Worm (Caenorhabditis elegans) whole organism, L1 larva: ENCODE results near the gene K04A8.19.

Source experiments
- C16A3.4 ChIP-seq: fragments of 150-350 bp; optimal IDR thresholded peaks from 2 replicates; lab custom pipeline; 2014; ENCODE audit warnings: missing biosample characterization, missing genetic modification characterization
- Y116A8C.19 ChIP-seq: sonication (generic microtip); optimal IDR thresholded peaks from 2 replicates; lab custom pipeline; 2016; ENCODE audit warnings: missing compliant biosample characterization, missing genetic modification characterization, borderline replicate concordance
- alr-1 ChIP-seq: fragments of 200-800 bp; sonication (Bioruptor generic); optimal IDR thresholded peaks from 2 replicates; lab custom pipeline; 2018; ENCODE audit warnings: borderline replicate concordance, mild to moderate bottlenecking, missing genetic modification characterization, missing compliant biosample characterization
- blmp-1 ChIP-seq: fragments of 150-350 bp; optimal IDR thresholded peaks from 2 replicates; lab custom pipeline; 2014; ENCODE audit warnings: missing biosample characterization, missing genetic modification characterization
- ceh-88 ChIP-seq: fragments of 200-800 bp; sonication (Bioruptor generic); IDR thresholded peaks from 2 replicates; pipeline ENCODE4 v1.3.6; 2022; ENCODE audit warnings: missing genetic modification characterization, missing compliant biosample characterization
- ceh-90 ChIP-seq: sonication (generic microtip); optimal IDR thresholded peaks from 2 replicates; lab custom pipeline; 2016; ENCODE audit warnings: missing genetic modification characterization, missing compliant biosample characterization
- dpl-1 ChIP-seq, 3 experiments: fragments of 150-350 bp in 2 of 3; sonication (generic microtip) in 1 of 3; optimal IDR thresholded peaks; 2 replicates each; lab custom pipeline; 2014 to 2017; ENCODE audit warnings: missing biosample characterization in 3 of 3, missing genetic modification characterization in 3 of 3, missing genetic modification reagents in 3 of 3
- efl-1 ChIP-seq, 4 experiments: fragments of 150-350 bp; optimal IDR thresholded peaks in 3 of 4; peaks in 1 of 4; 1 replicate in 1 of 4; 2 replicates in 3 of 4; lab custom pipeline; 2014; ENCODE audit warnings: missing biosample characterization in 2 of 4, missing genetic modification characterization in 2 of 4, missing genetic modification reagents in 2 of 4
- efl-3 ChIP-seq: fragments of 200-800 bp; sonication (Bioruptor generic); optimal IDR thresholded peaks from 2 replicates; lab custom pipeline; 2018; ENCODE audit warnings: mild to moderate bottlenecking, missing genetic modification characterization, missing compliant biosample characterization
- egl-27 ChIP-seq, 2 experiments: fragments of 150-350 bp in 1 of 2; sonication (generic microtip); optimal IDR thresholded peaks; 3 replicates each; lab custom pipeline; 2017 to 2018; ENCODE audit warnings: missing biosample characterization in 2 of 2, missing genetic modification characterization in 2 of 2, missing genetic modification reagents in 2 of 2
- fkh-10 ChIP-seq: sonication (generic microtip); optimal IDR thresholded peaks from 2 replicates; lab custom pipeline; 2017; ENCODE audit warnings: missing biosample characterization, missing genetic modification reagents, missing genetic modification characterization
- fkh-8 ChIP-seq: sonication (generic microtip); optimal IDR thresholded peaks from 2 replicates; lab custom pipeline; 2016; ENCODE audit warnings: mild to moderate bottlenecking, missing genetic modification characterization, missing compliant biosample characterization
- fos-1 ChIP-seq: fragments of 150-350 bp; optimal IDR thresholded peaks from 2 replicates; lab custom pipeline; 2014; ENCODE audit warnings: missing biosample characterization, missing genetic modification characterization
- hlh-4 ChIP-seq: sonication (generic microtip); optimal IDR thresholded peaks from 2 replicates; lab custom pipeline; 2016; ENCODE audit warnings: mild to moderate bottlenecking, missing genetic modification characterization, missing compliant biosample characterization
- isw-1 ChIP-seq: fragments of 200-800 bp; sonication (Bioruptor generic); IDR thresholded peaks from 2 replicates; pipeline ENCODE4 v1.3.6; 2022; ENCODE audit warnings: missing genetic modification characterization, missing compliant biosample characterization
- jun-1 ChIP-seq: fragments of 150-350 bp; optimal IDR thresholded peaks from 2 replicates; lab custom pipeline; 2014; ENCODE audit warnings: missing biosample characterization, missing genetic modification reagents, missing genetic modification characterization
- lin-14 ChIP-seq: fragments of 200-800 bp; sonication (Bioruptor generic); optimal IDR thresholded peaks from 2 replicates; lab custom pipeline; 2018; ENCODE audit warnings: mild to moderate bottlenecking, missing genetic modification characterization, moderate library complexity, missing compliant biosample characterization
- lin-15B ChIP-seq: fragments of 150-350 bp; sonication (generic microtip); optimal IDR thresholded peaks from 3 replicates; lab custom pipeline; 2014; ENCODE audit warnings: missing biosample characterization, missing genetic modification characterization
- lin-35 ChIP-seq, 2 experiments: fragments of 150-350 bp; optimal IDR thresholded peaks; 2 replicates each; lab custom pipeline; 2014; ENCODE audit warnings: missing biosample characterization in 2 of 2, missing genetic modification characterization in 2 of 2, missing genetic modification reagents in 2 of 2
- lin-39 ChIP-seq: fragments of 150-350 bp; optimal IDR thresholded peaks from 2 replicates; lab custom pipeline; 2014; ENCODE audit warnings: missing biosample characterization, missing genetic modification reagents, missing genetic modification characterization
- mdl-1 ChIP-seq, 2 experiments: fragments of 150-350 bp; optimal IDR thresholded peaks; 2 replicates each; lab custom pipeline; 2014 to 2017; ENCODE audit warnings: missing biosample characterization in 2 of 2, missing genetic modification characterization in 2 of 2, inconsistent platforms in 1 of 2
- mef-2 ChIP-seq: fragments of 150-350 bp; optimal IDR thresholded peaks from 2 replicates; lab custom pipeline; 2014; ENCODE audit warnings: missing biosample characterization, missing genetic modification characterization
- nhr-20 ChIP-seq: sonication (generic microtip); optimal IDR thresholded peaks from 2 replicates; lab custom pipeline; 2016; ENCODE audit warnings: mild to moderate bottlenecking, missing genetic modification characterization, missing compliant biosample characterization
- nhr-28 ChIP-seq: fragments of 150-350 bp; optimal IDR thresholded peaks from 2 replicates; lab custom pipeline; 2014; ENCODE audit warnings: missing biosample characterization, missing genetic modification characterization
- nhr-47 ChIP-seq: sonication (generic microtip); optimal IDR thresholded peaks from 2 replicates; lab custom pipeline; 2016; ENCODE audit warnings: mild to moderate bottlenecking, missing genetic modification characterization, moderate library complexity, missing compliant biosample characterization
- nhr-71 ChIP-seq: sonication (generic microtip); optimal IDR thresholded peaks from 2 replicates; lab custom pipeline; 2016; ENCODE audit warnings: mild to moderate bottlenecking, missing genetic modification characterization, moderate library complexity, missing compliant biosample characterization
- nhr-84 ChIP-seq: sonication (generic microtip); optimal IDR thresholded peaks from 2 replicates; lab custom pipeline; 2017; ENCODE audit warnings: missing biosample characterization, missing genetic modification characterization
- nhr-90 ChIP-seq: sonication (generic microtip); optimal IDR thresholded peaks from 2 replicates; lab custom pipeline; 2016; ENCODE audit warnings: mild to moderate bottlenecking, missing genetic modification characterization, missing compliant biosample characterization; ENCODE audit not compliant: poor library complexity
- pqm-1 ChIP-seq: sonication (generic microtip); optimal IDR thresholded peaks from 3 replicates; lab custom pipeline; 2017; ENCODE audit warnings: missing biosample characterization, missing genetic modification characterization
- rnt-1 ChIP-seq: sonication (generic microtip); optimal IDR thresholded peaks from 2 replicates; lab custom pipeline; 2016; ENCODE audit warnings: mild to moderate bottlenecking, missing genetic modification characterization, moderate library complexity, missing compliant biosample characterization
- skn-1 ChIP-seq: fragments of 150-350 bp; optimal IDR thresholded peaks from 2 replicates; lab custom pipeline; 2014; ENCODE audit warnings: missing biosample characterization, missing genetic modification characterization
- snu-23 ChIP-seq: sonication (generic microtip); optimal IDR thresholded peaks from 2 replicates; lab custom pipeline; 2016; ENCODE audit warnings: missing genetic modification characterization, missing compliant biosample characterization
- sox-4 ChIP-seq: sonication (generic microtip); optimal IDR thresholded peaks from 2 replicates; lab custom pipeline; 2016; ENCODE audit warnings: missing genetic modification characterization, missing compliant biosample characterization
- swsn-7 ChIP-seq: sonication (generic microtip); optimal IDR thresholded peaks from 2 replicates; lab custom pipeline; 2016; ENCODE audit warnings: missing genetic modification characterization, missing compliant biosample characterization
- tbx-2 ChIP-seq: sonication (generic microtip); optimal IDR thresholded peaks from 2 replicates; lab custom pipeline; 2016; ENCODE audit warnings: missing genetic modification characterization, missing compliant biosample characterization
- unc-30 ChIP-seq: sonication (generic microtip); optimal IDR thresholded peaks from 2 replicates; lab custom pipeline; 2017; ENCODE audit warnings: missing biosample characterization, missing genetic modification characterization
- unc-62 ChIP-seq: fragments of 150-350 bp; optimal IDR thresholded peaks from 2 replicates; lab custom pipeline; 2014; ENCODE audit warnings: missing biosample characterization, missing genetic modification reagents, missing genetic modification characterization
- unc-86 ChIP-seq: sonication (generic microtip); optimal IDR thresholded peaks from 2 replicates; lab custom pipeline; 2016; ENCODE audit warnings: missing genetic modification characterization, missing compliant biosample characterization
- unc-98 ChIP-seq: fragments of 200-800 bp; sonication (Bioruptor generic); IDR thresholded peaks from 2 replicates; pipeline ENCODE4 v1.3.6; 2022; ENCODE audit warnings: missing genetic modification characterization, missing compliant biosample characterization
- vab-15 ChIP-seq: sonication (generic microtip); optimal IDR thresholded peaks from 2 replicates; lab custom pipeline; 2017; ENCODE audit warnings: missing genotype, mild to moderate bottlenecking, missing genetic modification characterization, missing compliant biosample characterization
- xbp-1 ChIP-seq: sonication (generic microtip); optimal IDR thresholded peaks from 2 replicates; lab custom pipeline; 2016; ENCODE audit warnings: missing genetic modification characterization, missing compliant biosample characterization
- zag-1 ChIP-seq: fragments of 150-350 bp; optimal IDR thresholded peaks from 2 replicates; lab custom pipeline; 2014; ENCODE audit warnings: missing biosample characterization, missing genetic modification characterization
- zip-4 ChIP-seq: fragments of 200-800 bp; sonication (Bioruptor generic); optimal IDR thresholded peaks from 2 replicates; lab custom pipeline; 2018; ENCODE audit warnings: mild to moderate bottlenecking, missing genetic modification characterization, moderate library complexity, missing compliant biosample characterization

The K04A8.19 gene

DNA sequence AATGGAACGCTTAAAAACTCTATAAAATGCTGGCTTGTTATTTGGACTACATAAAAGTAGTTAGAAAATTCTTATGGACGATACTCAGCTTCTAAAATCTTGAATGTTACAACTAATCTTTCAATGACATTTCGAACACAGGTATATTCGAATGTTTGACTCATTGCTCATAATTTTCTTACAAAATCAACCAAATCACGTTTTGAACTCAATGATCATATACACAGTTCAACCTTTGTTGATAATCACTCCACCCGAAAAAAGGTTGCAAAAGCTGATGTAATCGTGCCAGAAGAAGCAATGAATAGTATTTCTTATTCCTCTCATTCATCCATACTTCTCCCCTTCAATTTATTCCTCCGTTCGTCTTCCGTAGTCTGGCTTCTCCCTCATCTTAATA, 5.1 kb downstream of the K04A8.19 start, which contains the start of gene K04A8.20:
Gene K04A8.20, plus strand, starts transcription at position 301 of the 400 bp plus-strand sequence.
- TF ChIP-seq isw-1 (GFP tag; lab: Robert Waterston, UW) (no peak), alr-1 (tag; lab: Kevin White, UChicago) (no peak), lin-39 (no peak), efl-1 (optimal IDR thresholded peaks at IDR 0.05; lab: Kevin White, UChicago) (no peak), efl-1 (GFP tag; optimal IDR thresholded peaks at IDR 0.05 in 1 of 2; lab: Kevin White, UChicago) (peak in 1 of 2 experiments; percentile 83), nhr-47 (tag; lab: Kevin White, UChicago) (no peak)

DNA sequence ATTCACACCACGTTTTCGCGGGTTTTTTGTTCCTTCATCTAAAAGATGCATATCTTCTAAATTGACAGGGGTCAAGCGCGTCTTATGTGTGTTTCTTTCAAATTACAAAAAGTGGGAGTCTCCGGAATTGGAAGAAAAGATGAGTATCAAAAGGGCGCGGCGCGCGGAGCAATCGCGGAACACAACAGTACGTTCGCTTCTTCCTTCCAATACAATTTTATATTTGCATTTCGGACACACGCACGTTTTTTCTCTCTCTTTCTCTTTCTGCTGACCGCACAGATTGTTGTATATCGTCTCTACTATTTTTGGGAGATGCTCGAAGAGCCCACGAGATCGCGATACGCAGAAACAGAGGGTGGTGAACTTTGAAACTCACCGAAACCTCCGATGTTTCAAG, 5.9 kb downstream of the K04A8.19 start:
- no peak for TF ChIP-seq efl-1 (optimal IDR thresholded peaks at IDR 0.05; lab: Kevin White, UChicago)
- peak in 1 of 2 experiments; percentile 21 for TF ChIP-seq efl-1 (GFP tag; optimal IDR thresholded peaks at IDR 0.05 in 1 of 2; lab: Kevin White, UChicago)
- no peak for TF ChIP-seq unc-30
- TF ChIP-seq, all 84 proteins: peak for 1

DNA sequence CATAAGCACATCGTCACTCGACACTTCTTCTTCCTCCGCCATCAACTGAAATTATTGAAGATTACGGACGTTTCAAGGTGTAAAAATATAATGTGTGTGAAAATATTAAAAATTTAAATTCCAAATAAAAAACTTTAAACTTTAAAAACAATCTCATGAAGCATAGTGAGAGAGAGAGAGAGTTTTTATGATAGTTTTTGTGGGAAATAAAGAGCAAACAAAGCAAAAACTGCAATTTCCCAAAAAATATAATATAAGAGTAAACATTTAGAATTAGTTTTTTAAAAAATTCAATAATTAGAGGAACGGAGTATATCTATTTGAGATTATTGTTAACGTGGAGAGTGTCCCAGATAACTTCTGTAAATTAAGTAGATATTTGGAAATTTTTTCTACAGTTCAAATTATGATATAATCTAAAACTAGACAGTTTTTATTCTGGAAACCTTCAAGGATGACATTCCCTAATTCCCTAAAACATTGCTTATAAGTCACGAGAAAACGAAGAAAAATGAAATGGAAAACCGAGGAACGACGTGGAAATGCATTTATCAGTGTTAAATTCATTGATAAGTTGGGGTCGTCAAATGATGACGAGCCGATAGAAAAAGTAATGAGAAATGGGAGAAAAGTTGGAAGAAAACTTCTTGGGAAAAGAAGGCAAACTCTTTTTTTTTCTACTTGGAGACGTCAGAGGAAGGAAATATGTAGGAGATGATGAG, 7.6 kb downstream of the K04A8.19 start, which contains the start of gene dre-1:
Gene dre-1, minus strand, starts transcription at position 51 of the 722 bp plus-strand sequence.
- TF ChIP-seq zip-4 (no peak), lin-35 (GFP tag; optimal IDR thresholded peaks at IDR 0.05; lab: Kevin White, UChicago) (peak in 1 of 2 experiments; percentile 12), nhr-28 (tag; lab: Kevin White, UChicago) (no peak), unc-86 (tag; lab: Kevin White, UChicago) (no peak), egl-27 (tag; optimal IDR thresholded peaks at IDR 0.05; lab: Kevin White, UChicago) (no peak), nhr-90 (tag; lab: Kevin White, UChicago) (no peak), ceh-90 (tag; lab: Kevin White, UChicago) (no peak), tbx-2 (tag; lab: Kevin White, UChicago) (no peak), zag-1 (tag; lab: Kevin White, UChicago) (no peak), jun-1 (no peak), unc-62 (GFP tag; lab: Kevin White, UChicago) (no peak), dpl-1 (GFP tag; optimal IDR thresholded peaks at IDR 0.05; lab: Kevin White, UChicago) (no peak), pqm-1 (no peak), snu-23 (GFP tag; lab: Kevin White, UChicago) (no peak), efl-1 (optimal IDR thresholded peaks at IDR 0.05; lab: Kevin White, UChicago) (no peak), efl-1 (GFP tag; optimal IDR thresholded peaks at IDR 0.05 in 1 of 2; lab: Kevin White, UChicago) (peak in 1 of 2 experiments; percentile 35)

DNA sequence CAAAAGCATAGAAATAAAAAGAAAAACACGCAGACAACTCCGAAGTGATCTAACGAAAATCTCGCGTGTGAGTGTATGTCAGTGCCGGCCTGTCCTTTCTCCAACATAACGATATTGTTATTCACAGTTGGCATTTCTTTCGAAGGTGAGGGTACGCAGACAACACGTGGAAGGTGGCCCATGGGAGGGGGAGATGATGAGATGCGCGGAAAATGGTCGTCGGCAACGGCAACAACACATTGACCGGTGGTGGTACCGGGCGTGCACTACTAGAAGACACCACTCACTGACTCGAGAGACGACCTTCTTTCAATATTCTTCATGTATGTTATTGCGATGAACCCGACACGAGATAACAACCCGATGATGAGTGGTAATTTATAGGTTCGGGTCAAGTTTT, 9.2 kb downstream of the K04A8.19 start:
- no peak for TF ChIP-seq nhr-47 (tag; lab: Kevin White, UChicago)
- no peak for TF ChIP-seq lin-35 (GFP tag; optimal IDR thresholded peaks at IDR 0.05; lab: Kevin White, UChicago)
- TF ChIP-seq skn-1: no peak
- TF ChIP-seq lin-39: no peak
- peak; percentile 42 for TF ChIP-seq snu-23 (GFP tag; lab: Kevin White, UChicago)
- TF ChIP-seq efl-3 (GFP tag; lab: Kevin White, UChicago): no peak
- no peak for TF ChIP-seq nhr-28 (tag; lab: Kevin White, UChicago)
- no peak for TF ChIP-seq Y116A8C.19 (tag; lab: Kevin White, UChicago)
- TF ChIP-seq nhr-90 (tag; lab: Kevin White, UChicago): peak; percentile 28
- TF ChIP-seq lin-14 (GFP tag; lab: Kevin White, UChicago): peak; percentile 77
- peak; percentile 6 for TF ChIP-seq nhr-71 (tag; lab: Kevin White, UChicago)
- TF ChIP-seq fkh-10: no peak
- TF ChIP-seq blmp-1 (tag; lab: Kevin White, UChicago): peak; percentile 37
- TF ChIP-seq lin-15B (tag; lab: Kevin White, UChicago): no peak
- no peak for TF ChIP-seq egl-27 (tag; optimal IDR thresholded peaks at IDR 0.05; lab: Kevin White, UChicago)
- TF ChIP-seq C16A3.4 (tag; lab: Kevin White, UChicago): no peak
- no peak for TF ChIP-seq hlh-4 (tag; lab: Kevin White, UChicago)
- TF ChIP-seq swsn-7 (tag; lab: Kevin White, UChicago): no peak
- no peak for TF ChIP-seq efl-1 (optimal IDR thresholded peaks at IDR 0.05; lab: Kevin White, UChicago)
- TF ChIP-seq efl-1 (GFP tag; optimal IDR thresholded peaks at IDR 0.05 in 1 of 2; lab: Kevin White, UChicago): no peak
- TF ChIP-seq unc-98 (GFP tag; lab: Robert Waterston, UW): no peak
- TF ChIP-seq unc-62 (GFP tag; lab: Kevin White, UChicago): no peak
- no peak for TF ChIP-seq vab-15 (tag; lab: Kevin White, UChicago)
- TF ChIP-seq xbp-1 (tag; lab: Kevin White, UChicago): no peak
- no peak for TF ChIP-seq mef-2 (tag; lab: Kevin White, UChicago)
- TF ChIP-seq nhr-20 (tag; lab: Kevin White, UChicago): peak; percentile 41
- TF ChIP-seq mdl-1 (tag; optimal IDR thresholded peaks at IDR 0.05; lab: Kevin White, UChicago): no peak
- TF ChIP-seq fos-1 (tag; lab: Kevin White, UChicago): no peak
- no peak for TF ChIP-seq rnt-1 (tag; lab: Kevin White, UChicago)
- TF ChIP-seq sox-4 (tag; lab: Kevin White, UChicago): no peak
- no peak for TF ChIP-seq fkh-8 (tag; lab: Kevin White, UChicago)
- TF ChIP-seq ceh-88 (GFP tag; lab: Robert Waterston, UW): no peak
- TF ChIP-seq nhr-84 (tag; lab: Kevin White, UChicago): no peak
